Worm (Caenorhabditis elegans): ENCODE measurements around the gene idpb-2.
A peak's percentile ranks its signal among the peaks of the same experiment; 100 is the strongest.

The idpb-2 gene

ce11 chrII:5081124-5081913, 11.9 kb upstream of the idpb-2 start, which contains the start of gene dsh-2 (continued):
- TF ChIP-seq ZK185.1 (tag; optimal IDR thresholded peaks at IDR 0.05; ENCODE audit: poor library complexity, severe bottlenecking) (peak; percentile 4), pbrm-1 (GFP tag; IDR thresholded peaks at IDR 0.05) (no peak), hmg-1.2 (GFP tag; IDR thresholded peaks at IDR 0.05) (peak; percentile 81), mxl-1 (tag; optimal IDR thresholded peaks at IDR 0.05) (no peak), ceh-79 (tag; optimal IDR thresholded peaks at IDR 0.05) (no peak), tbp1 (GFP tag; optimal IDR thresholded peaks at IDR 0.05) (peak; percentile 44), lin-54 (GFP tag; optimal IDR thresholded peaks at IDR 0.05) (peak; percentile 40), F39B2.1 (GFP tag; IDR thresholded peaks at IDR 0.05) (no peak)

ce11 chrII:5071265-5071664, 1.8 kb upstream of the idpb-2 start, which contains the start of gene C27A2.7:
TSS of gene C27A2.7 (minus strand) at chrII:5071365.
- TF ChIP-seq nhr-27 (tag; optimal IDR thresholded peaks at IDR 0.05): no peak
- TF ChIP-seq nhr-120 (GFP tag; IDR thresholded peaks at IDR 0.05): no peak
- TF ChIP-seq bed-2 (GFP tag; IDR thresholded peaks at IDR 0.05): no peak
- TF ChIP-seq ceh-100 (GFP tag; IDR thresholded peaks at IDR 0.05): no peak
- TF ChIP-seq hlh-12 (tag; optimal IDR thresholded peaks at IDR 0.05): no peak
- TF ChIP-seq ceh-91 (GFP tag; IDR thresholded peaks at IDR 0.05): no peak
- no peak for TF ChIP-seq egl-18 (GFP tag; IDR thresholded peaks at IDR 0.05)
- no peak for TF ChIP-seq F33H1.4 (GFP tag; IDR thresholded peaks at IDR 0.05)
- no peak for TF ChIP-seq nfyb-1 (GFP tag; IDR thresholded peaks at IDR 0.05)
- no peak for TF ChIP-seq F22D6.2 (tag; optimal IDR thresholded peaks at IDR 0.05)
- TF ChIP-seq hrde-1 (tag; optimal IDR thresholded peaks at IDR 0.05; ENCODE audit: borderline replicate concordance): no peak
- no peak for TF ChIP-seq attf-6 (GFP tag; IDR thresholded peaks at IDR 0.05)
- no peak for TF ChIP-seq nhr-179 (tag; optimal IDR thresholded peaks at IDR 0.05)
- TF ChIP-seq ztf-22 (GFP tag; optimal IDR thresholded peaks at IDR 0.05): no peak
- no peak for TF ChIP-seq attf-3 (GFP tag; conservative IDR thresholded peaks at IDR 0.05)
- no peak for TF ChIP-seq sea-2 (GFP tag; IDR thresholded peaks at IDR 0.05)
- TF ChIP-seq dox-1 (GFP tag; IDR thresholded peaks at IDR 0.05): no peak

- TF ChIP-seq mes-4 (tag; optimal IDR thresholded peaks at IDR 0.05) (no peak), B0019.2 (GFP tag; conservative IDR thresholded peaks at IDR 0.05) (no peak), B0035.1 (tag; optimal IDR thresholded peaks at IDR 0.05) (no peak), ztf-25 (GFP tag; IDR thresholded peaks at IDR 0.05) (no peak), ceh-79 (tag; optimal IDR thresholded peaks at IDR 0.05) (no peak), let-607 (tag; optimal IDR thresholded peaks at IDR 0.05) (no peak)
Observed at ce11 chrII:5067927-5068326, 1.5 kb downstream of the idpb-2 start, which contains the start of gene C27A2.8. TSS of gene C27A2.8 (minus strand) at chrII:5068043.

- no peak for TF ChIP-seq nhr-27 (tag; optimal IDR thresholded peaks at IDR 0.05)
- TF ChIP-seq sea-2 (GFP tag; IDR thresholded peaks at IDR 0.05): no peak
- TF ChIP-seq ceh-79 (tag; optimal IDR thresholded peaks at IDR 0.05): no peak
Observed at ce11 chrII:5066967-5067366, 2.5 kb downstream of the idpb-2 start.

ce11 chrII:5061794-5062368, 7.5 kb downstream of the idpb-2 start, which contains the start of gene smc-5:
TSS of gene smc-5 (plus strand) at chrII:5062125.
- TF ChIP-seq Y53F4B.3 (GFP tag; IDR thresholded peaks at IDR 0.05): no peak
- TF ChIP-seq ceh-58 (GFP tag; IDR thresholded peaks at IDR 0.05): no peak
- no peak for TF ChIP-seq Y56A3A.18 (GFP tag; IDR thresholded peaks at IDR 0.05)
- TF ChIP-seq hmg-20 (GFP tag; IDR thresholded peaks at IDR 0.05): no peak
- TF ChIP-seq K11D2.4 (GFP tag; IDR thresholded peaks at IDR 0.05): no peak
- peak; percentile 18 for TF ChIP-seq snpc-4 (GFP tag; optimal IDR thresholded peaks at IDR 0.05)
- TF ChIP-seq snpc-4 (tag; optimal IDR thresholded peaks at IDR 0.05): peak in 3 of 4 experiments; percentile 66 to 84 (median 68)
- TF ChIP-seq ZK185.1 (tag; optimal IDR thresholded peaks at IDR 0.05; ENCODE audit: poor library complexity, severe bottlenecking): peak; percentile 20
- TF ChIP-seq F37B4.10 (GFP tag; IDR thresholded peaks at IDR 0.05): no peak
- TF ChIP-seq ztf-25 (GFP tag; IDR thresholded peaks at IDR 0.05): no peak
- TF ChIP-seq ceh-91 (GFP tag; IDR thresholded peaks at IDR 0.05): peak; percentile 80
- TF ChIP-seq dpff-1 (tag; optimal IDR thresholded peaks at IDR 0.05): no peak
- peak; percentile 16 for TF ChIP-seq ztf-18 (tag; optimal IDR thresholded peaks at IDR 0.05)
- no peak for TF ChIP-seq B0035.1 (tag; optimal IDR thresholded peaks at IDR 0.05)
- TF ChIP-seq ceh-79 (tag; optimal IDR thresholded peaks at IDR 0.05): no peak
- no peak for TF ChIP-seq nhr-120 (GFP tag; IDR thresholded peaks at IDR 0.05)

All from whole organism, young adult.